Worm (Caenorhabditis elegans) whole organism, L2 larva: ENCODE measurements around the gene vab-7.

Source experiments
- C34F6.9 ChIP-seq: fragments of 150-350 bp; optimal IDR thresholded peaks from 2 replicates; lab custom pipeline; 2014; ENCODE audit warnings: missing biosample characterization, missing genetic modification characterization
- F13H6.1 ChIP-seq: sonication (generic microtip); optimal IDR thresholded peaks from 2 replicates; lab custom pipeline; 2016; ENCODE audit warnings: missing genetic modification characterization, missing compliant biosample characterization
- R02D3.7 ChIP-seq: fragments of 150-350 bp; optimal IDR thresholded peaks from 2 replicates; lab custom pipeline; 2014; ENCODE audit warnings: missing biosample characterization, missing genetic modification characterization
- Y55F3AM.14 ChIP-seq: fragments of 200-800 bp; sonication (Bioruptor generic); optimal IDR thresholded peaks from 2 replicates; lab custom pipeline; 2018; ENCODE audit warnings: mild to moderate bottlenecking, missing genetic modification characterization, missing compliant biosample characterization
- alr-1 ChIP-seq: fragments of 150-350 bp; optimal IDR thresholded peaks from 2 replicates; lab custom pipeline; 2014; ENCODE audit warnings: missing biosample characterization, missing genetic modification characterization
- aly-2 ChIP-seq: fragments of 150-350 bp; optimal IDR thresholded peaks from 2 replicates; lab custom pipeline; 2014; ENCODE audit warnings: missing biosample characterization, missing genetic modification characterization
- ama-1 ChIP-seq: fragments of 150-350 bp; optimal IDR thresholded peaks from 2 replicates; lab custom pipeline; 2018; ENCODE audit warnings: inconsistent platforms
- ceh-16 ChIP-seq: fragments of 150-350 bp; optimal IDR thresholded peaks from 2 replicates; lab custom pipeline; 2014; ENCODE audit warnings: missing biosample characterization, missing genetic modification characterization
- ceh-82 ChIP-seq: fragments of 150-350 bp; optimal IDR thresholded peaks from 2 replicates; lab custom pipeline; 2014; ENCODE audit warnings: missing biosample characterization, missing genetic modification characterization
- crh-2 ChIP-seq: sonication (generic microtip); optimal IDR thresholded peaks from 2 replicates; lab custom pipeline; 2017; ENCODE audit warnings: missing biosample characterization, missing genetic modification characterization
- dmd-4 ChIP-seq: sonication (generic microtip); optimal IDR thresholded peaks from 2 replicates; lab custom pipeline; 2017; ENCODE audit warnings: missing biosample characterization, missing genetic modification characterization
- elt-1 ChIP-seq: fragments of 150-350 bp; optimal IDR thresholded peaks from 2 replicates; lab custom pipeline; 2014; ENCODE audit warnings: missing biosample characterization, missing genetic modification characterization
- elt-3 ChIP-seq: sonication (generic microtip); optimal IDR thresholded peaks from 2 replicates; lab custom pipeline; 2017; ENCODE audit warnings: missing biosample characterization, missing genetic modification characterization
- fos-1 ChIP-seq: fragments of 150-350 bp; optimal IDR thresholded peaks from 2 replicates; lab custom pipeline; 2014; ENCODE audit warnings: missing biosample characterization, missing genetic modification characterization
- gmeb-1 ChIP-seq: fragments of 150-350 bp; optimal IDR thresholded peaks from 2 replicates; lab custom pipeline; 2014; ENCODE audit warnings: missing biosample characterization, missing genetic modification characterization
- lin-11 ChIP-seq: fragments of 150-350 bp; sonication (generic microtip); optimal IDR thresholded peaks from 2 replicates; lab custom pipeline; 2014; ENCODE audit warnings: missing biosample characterization, missing genetic modification characterization, inconsistent platforms, mixed read lengths
- lin-13 ChIP-seq: fragments of 150-350 bp; optimal IDR thresholded peaks from 2 replicates; lab custom pipeline; 2014; ENCODE audit warnings: missing biosample characterization, missing genetic modification reagents, missing genetic modification characterization
- lin-39 ChIP-seq: fragments of 150-350 bp; optimal IDR thresholded peaks from 2 replicates; lab custom pipeline; 2014; ENCODE audit warnings: missing biosample characterization, missing genetic modification reagents, missing genetic modification characterization
- lsy-2 ChIP-seq, 2 experiments: fragments of 150-350 bp in 1 of 2; sonication (generic microtip) in 1 of 2; optimal IDR thresholded peaks; 2 replicates each; lab custom pipeline; 2014 to 2017; ENCODE audit warnings: missing biosample characterization in 2 of 2, missing genetic modification characterization in 2 of 2
- mdl-1 ChIP-seq, 2 experiments: fragments of 150-350 bp in 1 of 2; sonication (generic microtip) in 1 of 2; optimal IDR thresholded peaks; 2 replicates each; lab custom pipeline; 2017; ENCODE audit warnings: missing biosample characterization in 2 of 2, missing genetic modification characterization in 2 of 2
- nhr-10 ChIP-seq: sonication (generic microtip); optimal IDR thresholded peaks from 2 replicates; lab custom pipeline; 2017; ENCODE audit warnings: missing biosample characterization, missing genetic modification characterization
- nhr-11 ChIP-seq: fragments of 150-350 bp; optimal IDR thresholded peaks from 2 replicates; lab custom pipeline; 2014; ENCODE audit warnings: missing biosample characterization, missing genetic modification characterization
- nhr-12 ChIP-seq: fragments of 150-350 bp; optimal IDR thresholded peaks from 2 replicates; lab custom pipeline; 2014; ENCODE audit warnings: missing biosample characterization, missing genetic modification characterization
- nhr-129 ChIP-seq: fragments of 150-350 bp; optimal IDR thresholded peaks from 2 replicates; lab custom pipeline; 2014; ENCODE audit warnings: missing biosample characterization, missing genetic modification characterization
- nhr-21 ChIP-seq: fragments of 150-350 bp; optimal IDR thresholded peaks from 2 replicates; lab custom pipeline; 2014; ENCODE audit warnings: missing biosample characterization, missing genetic modification characterization
- nhr-23 ChIP-seq: fragments of 150-350 bp; optimal IDR thresholded peaks from 2 replicates; lab custom pipeline; 2014; ENCODE audit warnings: missing biosample characterization, missing genetic modification reagents, missing genetic modification characterization
- nhr-6 ChIP-seq: fragments of 150-350 bp; optimal IDR thresholded peaks from 2 replicates; lab custom pipeline; 2014; ENCODE audit warnings: missing biosample characterization, missing genetic modification characterization
- nhr-77 ChIP-seq: fragments of 150-350 bp; optimal IDR thresholded peaks from 2 replicates; lab custom pipeline; 2014; ENCODE audit warnings: missing biosample characterization, missing genetic modification characterization
- skn-1 ChIP-seq: sonication (generic microtip); optimal IDR thresholded peaks from 2 replicates; lab custom pipeline; 2017; ENCODE audit warnings: missing biosample characterization, missing genetic modification characterization
- sma-3 ChIP-seq: sonication (generic microtip); optimal IDR thresholded peaks from 2 replicates; lab custom pipeline; 2016; ENCODE audit warnings: missing genetic modification reagents, missing genetic modification characterization, missing compliant biosample characterization
- sma-9 ChIP-seq, 2 experiments: fragments of 150-350 bp in 1 of 2; sonication (generic microtip) in 1 of 2; optimal IDR thresholded peaks; 2 replicates each; lab custom pipeline; 2014 to 2016; ENCODE audit warnings: missing genetic modification characterization in 2 of 2, mild to moderate bottlenecking in 1 of 2, missing biosample characterization in 1 of 2, missing compliant biosample characterization in 1 of 2, missing genetic modification reagents in 1 of 2, moderate library complexity in 1 of 2
- unc-39 ChIP-seq: fragments of 150-350 bp; optimal IDR thresholded peaks from 2 replicates; lab custom pipeline; 2014; ENCODE audit warnings: missing biosample characterization, missing genetic modification characterization
- unc-55 ChIP-seq: fragments of 150-350 bp; sonication (generic microtip); optimal IDR thresholded peaks from 3 replicates; lab custom pipeline; 2014; ENCODE audit warnings: missing biosample characterization, missing genetic modification reagents, missing genetic modification characterization
- unc-62 ChIP-seq: fragments of 150-350 bp; optimal IDR thresholded peaks from 2 replicates; lab custom pipeline; 2014; ENCODE audit warnings: missing biosample characterization, missing genetic modification reagents, missing genetic modification characterization
- ztf-1 ChIP-seq: fragments of 200-800 bp; sonication (Bioruptor generic); conservative IDR thresholded peaks from 2 replicates; pipeline ENCODE4 v1.3.6; 2022; ENCODE audit warnings: missing genetic modification characterization, missing compliant biosample characterization
- ztf-4 ChIP-seq: fragments of 150-350 bp; optimal IDR thresholded peaks from 2 replicates; lab custom pipeline; 2014; ENCODE audit warnings: missing biosample characterization, missing genetic modification characterization

vab-7 gene

ce11 chrIII:10939184-10939583 is 19.0 kb downstream of the vab-7 start:
- TF ChIP-seq lin-39 (tag; lab: Kevin White, UChicago) (no peak), elt-1 (tag; lab: Kevin White, UChicago) (no peak), lin-13 (GFP tag; lab: Kevin White, UChicago) (no peak), elt-3 (tag; lab: Kevin White, UChicago) (no peak), gmeb-1 (tag; lab: Kevin White, UChicago) (no peak), lsy-2 (tag; optimal IDR thresholded peaks at IDR 0.05; lab: Kevin White, UChicago) (no peak), mdl-1 (tag; optimal IDR thresholded peaks at IDR 0.05; lab: Kevin White, UChicago) (no peak), unc-55 (GFP tag; lab: Kevin White, UChicago) (no peak), unc-39 (tag; lab: Kevin White, UChicago) (no peak), ztf-1 (no peak), ama-1 (lab: Kevin White, UChicago) (no peak)

ce11 chrIII:10942905-10943304 is 22.8 kb downstream of the vab-7 start:
- no peak for TF ChIP-seq fos-1 (tag; lab: Kevin White, UChicago)
- no peak for TF ChIP-seq elt-1 (tag; lab: Kevin White, UChicago)
- no peak for TF ChIP-seq aly-2 (tag; lab: Kevin White, UChicago)
- no peak for TF ChIP-seq nhr-6
- no peak for TF ChIP-seq nhr-11 (tag; lab: Kevin White, UChicago)
- no peak for TF ChIP-seq skn-1 (tag; lab: Kevin White, UChicago)
- TF ChIP-seq sma-9 (GFP tag; optimal IDR thresholded peaks at IDR 0.05; lab: Kevin White, UChicago): no peak
- TF ChIP-seq sma-9 (tag; optimal IDR thresholded peaks at IDR 0.05; lab: Kevin White, UChicago): no peak
- TF ChIP-seq R02D3.7: no peak
- no peak for TF ChIP-seq ama-1 (lab: Kevin White, UChicago)
- no peak for TF ChIP-seq ceh-82
- no peak for TF ChIP-seq ztf-4 (tag; lab: Kevin White, UChicago)
- TF ChIP-seq sma-3 (GFP tag; lab: Kevin White, UChicago): no peak
- no peak for TF ChIP-seq unc-39 (tag; lab: Kevin White, UChicago)

DNA sequence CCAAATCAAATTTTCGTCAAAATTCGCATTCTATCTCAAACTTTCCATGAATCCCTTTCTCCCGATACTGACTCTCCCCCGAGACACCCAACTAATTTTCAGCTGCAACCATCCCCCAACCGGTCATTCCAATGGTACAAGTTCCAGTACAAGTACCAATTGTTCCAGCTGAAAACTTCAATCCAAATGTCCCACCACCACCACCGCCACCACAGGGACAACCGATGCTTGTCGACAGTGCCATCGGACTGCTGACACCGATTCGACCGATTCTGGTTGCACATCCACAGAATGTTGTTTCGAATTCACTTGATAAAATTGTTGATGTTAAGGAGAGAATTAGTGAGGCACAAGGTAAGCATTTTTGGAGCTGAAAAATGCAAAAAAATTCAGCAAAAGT is 25.4 kb downstream of the vab-7 start:
- TF ChIP-seq ama-1 (lab: Kevin White, UChicago) (no peak), C34F6.9 (tag; lab: Kevin White, UChicago) (no peak), unc-39 (tag; lab: Kevin White, UChicago) (no peak), F13H6.1 (tag; lab: Kevin White, UChicago) (no peak), crh-2 (tag; lab: Kevin White, UChicago) (no peak), ztf-1 (no peak), nhr-23 (tag; lab: Kevin White, UChicago) (no peak), nhr-12 (tag; lab: Kevin White, UChicago) (no peak), ceh-16 (tag; lab: Kevin White, UChicago) (no peak), Y55F3AM.14 (GFP tag; lab: Kevin White, UChicago) (no peak), ceh-82 (no peak), ztf-4 (tag; lab: Kevin White, UChicago) (no peak), nhr-11 (tag; lab: Kevin White, UChicago) (no peak), nhr-129 (tag; lab: Kevin White, UChicago) (no peak)

ce11 chrIII:10947155-10947554 is 27.0 kb downstream of the vab-7 start, which contains the start of gene strd-1:
Gene strd-1, plus strand, starts transcription at chrIII:10947455.
- no peak for TF ChIP-seq nhr-77 (tag; lab: Kevin White, UChicago)
- TF ChIP-seq ceh-16 (tag; lab: Kevin White, UChicago): no peak
- TF ChIP-seq R02D3.7: no peak
- TF ChIP-seq dmd-4: no peak
- TF ChIP-seq unc-62 (GFP tag; lab: Kevin White, UChicago): no peak
- no peak for TF ChIP-seq ama-1 (lab: Kevin White, UChicago)
- TF ChIP-seq nhr-10 (tag; lab: Kevin White, UChicago): no peak
- no peak for TF ChIP-seq nhr-21
- TF ChIP-seq sma-9 (GFP tag; optimal IDR thresholded peaks at IDR 0.05; lab: Kevin White, UChicago): no peak
- TF ChIP-seq sma-9 (tag; optimal IDR thresholded peaks at IDR 0.05; lab: Kevin White, UChicago): no peak
- no peak for TF ChIP-seq fos-1 (tag; lab: Kevin White, UChicago)
- no peak for TF ChIP-seq aly-2 (tag; lab: Kevin White, UChicago)
- TF ChIP-seq lin-11: no peak
- TF ChIP-seq alr-1: no peak
